Worm (Caenorhabditis elegans) whole organism, mixed stage, embryonic: ENCODE data around the gene F10E9.12.

ENCODE experiments used
- M03D4.4 ChIP-seq: sonication (generic microtip); optimal IDR thresholded peaks from 2 replicates; lab custom pipeline; 2017; ENCODE audit warnings: mild to moderate bottlenecking, missing genetic modification characterization, missing compliant biosample characterization
- ceh-39 ChIP-seq: fragments of 150-350 bp; optimal IDR thresholded peaks from 2 replicates; lab custom pipeline; 2014; ENCODE audit warnings: missing biosample characterization, missing genetic modification characterization
- ceh-83 ChIP-seq: fragments of 200-800 bp; sonication (Bioruptor generic); optimal IDR thresholded peaks from 2 replicates; lab custom pipeline; 2018; ENCODE audit warnings: mild to moderate bottlenecking, missing genetic modification characterization, missing compliant biosample characterization
- ces-1 ChIP-seq: fragments of 150-350 bp; optimal IDR thresholded peaks from 2 replicates; lab custom pipeline; 2014; ENCODE audit warnings: missing biosample characterization, missing genetic modification reagents, missing genetic modification characterization
- cnd-1 ChIP-seq: fragments of 200-800 bp; sonication (Bioruptor generic); optimal IDR thresholded peaks from 2 replicates; lab custom pipeline; 2018; ENCODE audit warnings: mild to moderate bottlenecking, missing genetic modification characterization, missing compliant biosample characterization
- drap-1 ChIP-seq: fragments of 200-800 bp; sonication (Bioruptor generic); optimal IDR thresholded peaks from 3 replicates; lab custom pipeline; 2018; ENCODE audit warnings: mild to moderate bottlenecking, missing genetic modification characterization, missing compliant biosample characterization
- elt-1 ChIP-seq: sonication (generic microtip); optimal IDR thresholded peaks from 2 replicates; lab custom pipeline; 2017; ENCODE audit warnings: missing genetic modification characterization, mild to moderate bottlenecking, missing compliant biosample characterization, antibody characterized with exemption, moderate library complexity, borderline replicate concordance; ENCODE audit not compliant: insufficient read depth
- elt-3 ChIP-seq: fragments of 150-350 bp; optimal IDR thresholded peaks from 2 replicates; lab custom pipeline; 2014; ENCODE audit warnings: missing biosample characterization, missing genetic modification characterization
- flh-1 ChIP-seq: fragments of 200-800 bp; sonication (Bioruptor generic); optimal IDR thresholded peaks from 2 replicates; lab custom pipeline; 2018; ENCODE audit warnings: mild to moderate bottlenecking, missing genetic modification characterization, moderate library complexity, missing compliant biosample characterization
- ham-2 ChIP-seq: fragments of 200-800 bp; sonication (Bioruptor generic); optimal IDR thresholded peaks from 2 replicates; lab custom pipeline; 2018; ENCODE audit warnings: mild to moderate bottlenecking, missing genetic modification characterization, missing compliant biosample characterization
- hlh-1 ChIP-seq: fragments of 150-350 bp; optimal IDR thresholded peaks from 2 replicates; lab custom pipeline; 2014; ENCODE audit warnings: missing biosample characterization, missing genetic modification reagents, missing genetic modification characterization
- lin-32 ChIP-seq: fragments of 200-800 bp; sonication (Bioruptor generic); optimal IDR thresholded peaks from 2 replicates; lab custom pipeline; 2018; ENCODE audit warnings: mild to moderate bottlenecking, missing genetic modification characterization, missing compliant biosample characterization
- lsy-2 ChIP-seq: fragments of 150-350 bp; optimal IDR thresholded peaks from 2 replicates; lab custom pipeline; 2014; ENCODE audit warnings: missing biosample characterization, missing genetic modification characterization
- mep-1 ChIP-seq: fragments of 150-350 bp; optimal IDR thresholded peaks from 2 replicates; lab custom pipeline; 2017; ENCODE audit warnings: missing biosample characterization, missing genetic modification reagents, missing genetic modification characterization, inconsistent platforms
- nhr-12 ChIP-seq: fragments of 150-350 bp; optimal IDR thresholded peaks from 2 replicates; lab custom pipeline; 2014; ENCODE audit warnings: missing biosample characterization, missing genetic modification characterization
- nhr-2 ChIP-seq: fragments of 150-350 bp; optimal IDR thresholded peaks from 2 replicates; lab custom pipeline; 2014; ENCODE audit warnings: missing biosample characterization, missing genetic modification characterization
- nhr-28 ChIP-seq: fragments of 150-350 bp; optimal IDR thresholded peaks from 2 replicates; lab custom pipeline; 2014; ENCODE audit warnings: missing biosample characterization, missing genetic modification characterization
- pha-4 ChIP-seq: fragments of 150-350 bp; optimal IDR thresholded peaks from 2 replicates; lab custom pipeline; 2018; ENCODE audit warnings: missing biosample characterization, missing genetic modification reagents, missing genetic modification characterization
- sem-2 ChIP-seq: fragments of 200-800 bp; sonication (Bioruptor generic); optimal IDR thresholded peaks from 2 replicates; lab custom pipeline; 2018; ENCODE audit warnings: mild to moderate bottlenecking, missing genetic modification characterization, missing compliant biosample characterization
- tbx-8 ChIP-seq: fragments of 200-800 bp; sonication (Bioruptor generic); optimal IDR thresholded peaks from 2 replicates; lab custom pipeline; 2018; ENCODE audit warnings: mild to moderate bottlenecking, missing genetic modification characterization, moderate library complexity, missing compliant biosample characterization
- unc-120 ChIP-seq: sonication (generic microtip); optimal IDR thresholded peaks from 2 replicates; lab custom pipeline; 2017; ENCODE audit warnings: missing genetic modification characterization, missing compliant biosample characterization; ENCODE audit not compliant: poor library complexity, severe bottlenecking
- unc-39 ChIP-seq: fragments of 150-350 bp; optimal IDR thresholded peaks from 2 replicates; lab custom pipeline; 2014; ENCODE audit warnings: missing biosample characterization, missing genetic modification characterization
- unc-62 ChIP-seq: fragments of 150-350 bp; optimal IDR thresholded peaks from 2 replicates; lab custom pipeline; 2014; ENCODE audit warnings: missing biosample characterization, missing genetic modification reagents, missing genetic modification characterization
- zip-8 ChIP-seq: fragments of 150-350 bp; optimal IDR thresholded peaks from 2 replicates; lab custom pipeline; 2014; ENCODE audit warnings: missing biosample characterization, missing genetic modification characterization
- ztf-11 ChIP-seq: fragments of 150-350 bp; optimal IDR thresholded peaks from 2 replicates; lab custom pipeline; 2014; ENCODE audit warnings: missing biosample characterization, missing genetic modification characterization

Gene F10E9.12

DNA sequence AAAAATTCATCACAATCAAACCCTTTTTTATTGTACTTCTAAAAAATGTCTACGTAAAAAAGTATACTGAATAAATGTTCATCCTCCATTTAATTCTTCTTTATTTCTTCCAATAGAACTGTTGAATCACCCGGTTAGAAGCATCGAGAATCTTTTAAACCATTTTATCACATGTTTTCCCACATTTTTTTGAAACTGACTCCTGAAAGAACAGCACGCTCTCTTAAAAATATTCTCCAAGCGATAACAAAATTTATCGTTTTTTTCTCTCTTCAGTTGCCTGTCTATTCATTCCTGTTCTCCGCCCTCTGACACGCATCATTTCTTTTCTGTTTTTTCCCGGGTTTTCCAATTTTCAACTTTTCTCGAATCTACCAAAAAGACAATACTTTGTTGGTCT is at the start of gene F10E9.12:
Gene F10E9.12, plus strand, starts transcription at position 131 of the 400 bp plus-strand sequence.
- no peak for TF ChIP-seq sem-2 (GFP tag; lab: Kevin White, UChicago)
- TF ChIP-seq drap-1 (GFP tag; lab: Kevin White, UChicago): no peak
- TF ChIP-seq ztf-11: no peak
- TF ChIP-seq tbx-8: no peak
- no peak for TF ChIP-seq M03D4.4

DNA sequence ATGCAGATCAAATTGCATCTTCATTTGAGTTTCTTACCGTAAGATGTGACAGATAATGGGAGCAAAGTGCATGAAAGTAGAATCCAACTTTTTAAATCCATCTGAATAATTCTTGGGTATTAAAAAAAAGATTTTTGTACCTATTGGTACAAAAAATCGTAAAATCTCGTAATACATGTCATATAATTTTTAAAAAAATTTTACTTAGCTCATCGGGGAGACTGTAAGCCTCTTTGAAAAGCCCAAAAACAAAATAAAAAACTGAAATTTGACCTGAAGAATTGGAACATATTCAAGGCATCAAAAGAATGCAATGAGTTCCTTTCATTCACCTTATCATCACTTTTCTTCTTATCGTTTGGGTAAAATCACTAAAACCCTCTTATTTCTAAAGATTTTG is 48.5 kb upstream of the F10E9.12 start, which contains the start of gene clec-160:
Gene clec-160, minus strand, starts transcription at position 101 of the 400 bp plus-strand sequence.
- TF ChIP-seq unc-62 (GFP tag; lab: Kevin White, UChicago) (no peak), ceh-83 (GFP tag; lab: Kevin White, UChicago) (no peak), tbx-8 (no peak), zip-8 (tag; lab: Kevin White, UChicago) (no peak)
- TF ChIP-seq, all 35 proteins: peak for 0

DNA sequence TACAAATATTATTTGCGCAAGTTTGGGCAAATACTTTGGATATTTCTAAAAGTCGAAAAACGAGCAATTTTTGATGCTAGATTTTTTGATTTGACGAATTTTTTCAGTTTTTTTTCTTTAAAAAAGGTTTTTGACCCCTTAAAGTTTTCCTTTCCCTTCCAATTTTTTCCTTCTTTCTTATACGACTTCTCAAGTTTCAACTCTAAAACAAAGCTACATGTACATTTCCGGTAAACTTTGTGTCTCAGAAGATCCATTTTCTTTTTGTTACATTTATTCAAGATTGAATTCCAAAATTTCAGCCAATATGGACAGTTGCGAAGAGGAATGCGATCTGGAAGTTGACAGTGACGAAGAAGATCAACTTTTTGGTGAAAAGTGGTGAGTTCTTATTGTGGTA is 45.5 kb upstream of the F10E9.12 start, which contains the start of gene mig-10:
Gene mig-10, plus strand, starts transcription at position 301 of the 400 bp plus-strand sequence.
- TF ChIP-seq unc-62 (GFP tag; lab: Kevin White, UChicago) (no peak), unc-39 (tag; lab: Kevin White, UChicago) (no peak), lsy-2 (tag; lab: Kevin White, UChicago) (no peak), pha-4 (tag; lab: Kevin White, UChicago) (no peak), ceh-39 (tag; lab: Kevin White, UChicago) (no peak)
- TF ChIP-seq, all 35 proteins: peak for 0

DNA sequence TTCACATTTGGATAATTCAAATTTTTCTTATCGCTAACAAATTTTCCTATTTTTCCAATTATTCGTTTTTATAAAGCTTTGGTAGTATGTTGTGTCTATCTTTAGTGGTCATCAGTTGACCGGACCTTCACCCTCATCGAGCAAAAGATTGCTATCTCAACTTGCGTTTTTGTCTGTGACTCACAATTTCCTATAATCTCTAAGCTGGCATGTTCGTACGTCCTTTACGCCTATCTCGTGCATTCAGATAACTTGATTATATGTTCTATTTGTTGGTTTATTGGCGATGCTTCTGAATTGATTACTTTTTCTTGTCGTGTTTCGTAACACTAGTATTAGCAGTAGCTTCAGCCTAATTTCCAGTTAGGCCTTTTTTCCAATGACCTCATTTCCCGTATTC is 44.8 kb upstream of the F10E9.12 start:
- peak; percentile 75 for TF ChIP-seq nhr-2
- TF ChIP-seq cnd-1: no peak
- TF ChIP-seq sem-2 (GFP tag; lab: Kevin White, UChicago): no peak
- TF ChIP-seq elt-1: peak; percentile 96
- no peak for TF ChIP-seq lin-32 (GFP tag; lab: Kevin White, UChicago)
- peak; percentile 74 for TF ChIP-seq ces-1

DNA sequence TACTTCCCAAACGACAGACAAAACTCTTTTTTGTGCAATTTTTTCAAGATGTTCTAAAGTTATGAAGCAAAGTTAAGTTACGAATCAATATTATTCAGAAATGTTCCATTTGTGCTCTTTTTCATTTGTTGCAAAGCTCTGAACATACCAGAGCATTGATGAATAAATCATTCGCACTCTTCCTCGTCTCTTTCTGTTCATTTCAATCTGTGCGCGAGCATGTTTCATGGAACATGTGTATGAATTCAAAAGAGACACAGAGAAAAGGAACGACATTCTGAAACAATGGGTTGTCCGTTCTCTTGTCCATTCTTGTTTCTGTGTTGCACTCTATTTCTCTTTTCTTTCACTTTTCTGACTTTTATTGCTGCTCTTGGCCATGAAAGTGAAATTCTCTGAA is 44.0 kb upstream of the F10E9.12 start:
- TF ChIP-seq elt-1 (no peak), ceh-39 (tag; lab: Kevin White, UChicago) (no peak), unc-120 (tag; lab: Kevin White, UChicago) (no peak), unc-62 (GFP tag; lab: Kevin White, UChicago) (no peak), nhr-12 (tag; lab: Kevin White, UChicago) (no peak), elt-3 (tag; lab: Kevin White, UChicago) (no peak), cnd-1 (no peak), hlh-1 (no peak), nhr-28 (tag; lab: Kevin White, UChicago) (no peak), sem-2 (GFP tag; lab: Kevin White, UChicago) (no peak)

DNA sequence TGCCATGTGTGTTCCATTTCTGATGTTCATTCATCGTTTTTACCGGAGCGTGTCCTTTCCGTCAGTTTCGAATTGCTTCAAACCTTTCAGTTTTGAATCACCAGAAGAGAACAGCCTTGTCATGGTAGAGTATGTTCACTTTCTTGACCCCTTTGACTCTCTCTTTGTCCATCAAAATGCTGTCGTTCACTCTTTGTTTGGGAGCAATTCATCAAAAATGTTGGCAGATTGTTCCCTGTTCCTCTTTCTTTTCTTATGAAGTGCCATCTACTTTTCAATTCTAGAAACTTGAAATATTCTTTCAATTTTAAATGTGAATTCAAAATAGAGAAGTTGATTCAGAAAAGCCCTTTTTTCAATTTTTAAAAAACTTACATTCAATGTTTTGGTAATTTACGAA is 43.0 kb upstream of the F10E9.12 start:
- TF ChIP-seq nhr-2: peak; percentile 4
- no peak for TF ChIP-seq sem-2 (GFP tag; lab: Kevin White, UChicago)

DNA sequence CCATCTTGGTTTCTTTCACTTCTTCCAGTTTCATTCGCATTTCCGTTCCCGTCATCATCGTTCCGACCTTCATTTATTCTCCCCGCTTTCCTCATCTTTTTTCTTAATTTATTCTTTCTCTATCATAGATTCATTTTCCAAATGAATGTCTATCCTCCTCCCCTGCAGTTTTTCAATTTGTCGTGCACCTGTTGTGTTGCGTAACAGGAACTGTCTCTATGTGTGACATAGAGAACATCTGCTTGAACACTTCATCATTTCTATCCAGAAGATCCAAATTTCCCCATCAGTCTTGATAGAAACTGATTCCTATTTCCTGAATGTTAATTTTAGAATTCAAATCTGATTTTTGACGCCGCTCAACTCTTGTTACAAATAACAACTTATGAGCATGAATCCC is 40.8 kb upstream of the F10E9.12 start:
- TF ChIP-seq ceh-39 (tag; lab: Kevin White, UChicago): no peak
- peak; percentile 21 for TF ChIP-seq nhr-2
- TF ChIP-seq lin-32 (GFP tag; lab: Kevin White, UChicago): no peak
- TF ChIP-seq hlh-1: peak; percentile 5
- TF ChIP-seq zip-8 (tag; lab: Kevin White, UChicago): peak; percentile 35
- no peak for TF ChIP-seq elt-1
- TF ChIP-seq ham-2 (GFP tag; lab: Kevin White, UChicago): no peak
- TF ChIP-seq, all 35 proteins: peak for 3

DNA sequence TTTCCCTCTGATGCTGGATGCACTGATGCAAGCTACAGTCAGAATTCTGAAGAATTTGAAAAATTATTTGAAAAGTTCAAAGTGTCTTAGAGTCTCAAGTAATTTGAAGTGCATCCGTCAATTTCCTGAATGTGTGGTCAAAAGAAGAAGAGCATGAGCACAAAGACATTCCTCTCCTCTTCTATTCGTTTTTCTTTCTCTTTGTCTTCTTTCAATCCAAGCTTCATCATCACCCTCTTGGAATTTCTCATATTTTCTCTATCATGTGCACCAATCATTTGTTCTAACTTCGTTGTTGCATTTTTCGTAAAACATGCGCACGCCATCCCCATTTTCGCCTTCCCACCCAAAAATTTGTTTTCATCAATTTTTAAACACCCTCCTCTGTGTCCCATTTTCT is 38.3 kb upstream of the F10E9.12 start:
- no peak for TF ChIP-seq flh-1 (GFP tag; lab: Kevin White, UChicago)
- TF ChIP-seq M03D4.4: no peak
- peak; percentile 23 for TF ChIP-seq ces-1

DNA sequence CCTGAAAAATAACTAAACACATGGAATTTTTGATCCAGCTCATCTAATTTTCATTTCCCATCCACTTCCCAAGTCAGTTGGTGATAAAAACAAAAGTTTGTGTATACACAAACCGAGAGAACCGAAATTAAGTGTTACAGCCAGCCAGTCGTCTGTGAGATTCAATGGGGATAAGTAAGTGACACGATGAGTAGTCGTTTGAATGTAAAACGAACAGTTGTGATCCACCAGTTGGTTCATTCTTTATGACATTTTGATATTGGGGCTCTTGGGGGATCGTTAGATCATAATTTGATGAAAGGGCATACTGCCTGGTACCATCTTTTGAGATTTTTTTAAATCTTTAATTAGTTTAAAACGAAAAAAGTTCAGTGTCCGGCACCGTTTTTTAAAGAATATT is 37.5 kb upstream of the F10E9.12 start:
- TF ChIP-seq hlh-1 (peak; percentile 91), mep-1 (no peak)
